Worm (Caenorhabditis elegans): Measurements from ENCODE around the gene C01C4.3.

DNA sequence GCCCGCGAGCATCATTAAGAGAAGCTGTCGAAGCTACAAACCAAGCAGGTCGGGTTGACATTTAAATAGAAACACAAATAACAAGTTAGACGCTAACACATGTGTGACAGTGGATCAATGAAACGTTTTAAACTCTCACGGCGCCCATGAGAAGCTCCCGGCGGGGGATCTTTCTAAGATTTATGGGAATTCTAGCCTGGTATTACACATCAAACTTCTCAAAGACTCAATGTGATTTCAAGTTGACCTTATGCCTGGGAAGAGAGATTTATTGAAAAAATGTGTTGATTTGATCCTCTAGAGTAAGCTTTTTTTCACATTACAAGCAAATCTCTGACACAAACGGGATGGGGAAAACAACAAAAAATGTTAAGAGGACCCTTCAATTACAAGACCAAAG, 13.0 kb downstream of the C01C4.3 start:
- TF ChIP-seq ama-1 (optimal IDR thresholded peaks at IDR 0.05) (no peak), Y48G9A.11 (GFP tag; IDR thresholded peaks at IDR 0.05) (no peak), mdl-1 (tag; optimal IDR thresholded peaks at IDR 0.05) (no peak), nhr-10 (tag; optimal IDR thresholded peaks at IDR 0.05) (no peak)
